Fruit fly (Drosophila melanogaster) whole organism, wandering third instar larva: ENCODE measurements around the gene CG34299.
A peak's percentile ranks its signal among the peaks of the same experiment; 100 is the strongest.

Experiments used
- Abd-B ChIP-seq: fragments of >200 bp; optimal IDR thresholded peaks from 2 replicates; lab custom pipeline; 2017; ENCODE audit warnings: missing biosample characterization, missing genetic modification characterization
- CG32264 ChIP-seq: fragments of 200-800 bp; sonication (Bioruptor generic); optimal IDR thresholded peaks from 2 replicates; lab custom pipeline; 2016; ENCODE audit warnings: missing biosample characterization, missing genetic modification characterization
- CG9705 ChIP-seq: fragments of 200-800 bp; sonication (Bioruptor generic); optimal IDR thresholded peaks from 2 replicates; lab custom pipeline; 2018; ENCODE audit warnings: missing biosample characterization, mild to moderate bottlenecking, missing genetic modification characterization
- CrebA ChIP-seq: fragments of 200-800 bp; sonication (Bioruptor generic); optimal IDR thresholded peaks from 2 replicates; lab custom pipeline; 2016; ENCODE audit warnings: missing biosample characterization, mild to moderate bottlenecking, missing genetic modification characterization, borderline replicate concordance
- Dfd ChIP-seq: fragments of >200 bp; optimal IDR thresholded peaks from 2 replicates; lab custom pipeline; 2017; ENCODE audit warnings: missing biosample characterization, missing genetic modification characterization
- Dif ChIP-seq: fragments of 200-275, 200-300 bp; sonication (Bioruptor generic); optimal IDR thresholded peaks from 2 replicates; lab custom pipeline; 2018; ENCODE audit warnings: missing biosample characterization, missing genetic modification characterization; ENCODE audit not compliant: partially characterized antibody
- GATAd ChIP-seq: sonication (Bioruptor generic); optimal IDR thresholded peaks from 2 replicates; lab custom pipeline; 2016; ENCODE audit warnings: missing biosample characterization, missing genetic modification characterization
- HLH106 ChIP-seq: fragments of 200-800 bp; optimal IDR thresholded peaks from 3 replicates; lab custom pipeline; 2019; ENCODE audit warnings: missing biosample characterization, mild to moderate bottlenecking, missing genetic modification characterization, moderate library complexity
- Hnf4 ChIP-seq: fragments of 200-800 bp; sonication (Bioruptor generic); optimal IDR thresholded peaks from 2 replicates; lab custom pipeline; 2016; ENCODE audit warnings: missing biosample characterization, mild to moderate bottlenecking, missing genetic modification characterization
- Hr78 ChIP-seq: fragments of >200 bp; optimal IDR thresholded peaks from 2 replicates; lab custom pipeline; 2017; ENCODE audit warnings: missing biosample characterization, missing genetic modification characterization
- Hr83 ChIP-seq: fragments of 200-300 bp; sonication (Bioruptor generic); optimal IDR thresholded peaks from 2 replicates; lab custom pipeline; 2016; ENCODE audit warnings: missing biosample characterization, mild to moderate bottlenecking, missing genetic modification characterization, moderate library complexity; ENCODE audit not compliant: poor library complexity, severe bottlenecking
- Jra ChIP-seq: sonication (Bioruptor generic); optimal IDR thresholded peaks from 2 replicates; lab custom pipeline; 2016; ENCODE audit warnings: missing biosample characterization, missing genetic modification characterization
- Mio ChIP-seq: sonication (Bioruptor generic); optimal IDR thresholded peaks from 2 replicates; lab custom pipeline; 2016; ENCODE audit warnings: missing biosample characterization, missing genetic modification characterization
- Myc ChIP-seq: fragments of >200 bp; optimal IDR thresholded peaks from 2 replicates; lab custom pipeline; 2017
- N ChIP-seq: fragments of >200 bp; optimal IDR thresholded peaks from 2 replicates; lab custom pipeline; 2018; ENCODE audit warnings: missing biosample characterization, missing external identifiers, missing genetic modification characterization
- OdsH ChIP-seq: fragments of 200-800 bp; sonication (Bioruptor generic); optimal IDR thresholded peaks from 2 replicates; lab custom pipeline; 2016; ENCODE audit warnings: missing biosample characterization, mild to moderate bottlenecking, missing genetic modification characterization
- Rel ChIP-seq, 2 experiments: fragments of 200-800 bp; sonication (Bioruptor generic) in 1 of 2; optimal IDR thresholded peaks; 2 replicates in 1 of 2; 3 replicates in 1 of 2; lab custom pipeline; 2016 to 2019; ENCODE audit warnings: mild to moderate bottlenecking in 2 of 2, missing biosample characterization in 2 of 2, missing genetic modification characterization in 2 of 2, moderate library complexity in 1 of 2
- Sp1 ChIP-seq: fragments of 200-800 bp; sonication (Bioruptor generic); optimal IDR thresholded peaks from 3 replicates; lab custom pipeline; 2019; ENCODE audit warnings: missing biosample characterization, mild to moderate bottlenecking, missing genetic modification characterization, moderate library complexity
- Vsx2 ChIP-seq: fragments of 200-300, 225-300 bp; sonication (Bioruptor generic); optimal IDR thresholded peaks from 2 replicates; lab custom pipeline; 2018; ENCODE audit warnings: missing biosample characterization, missing genetic modification characterization; ENCODE audit not compliant: partially characterized antibody
- br ChIP-seq: fragments of 200-800 bp; sonication (Bioruptor generic); optimal IDR thresholded peaks from 2 replicates; lab custom pipeline; 2016; ENCODE audit warnings: missing biosample characterization, missing genetic modification characterization
- brk ChIP-seq: fragments of 200-800 bp; sonication (Bioruptor generic); optimal IDR thresholded peaks from 2 replicates; lab custom pipeline; 2016; ENCODE audit warnings: missing biosample characterization, mild to moderate bottlenecking, missing genetic modification characterization
- dl ChIP-seq, 2 experiments: fragments of 175-275, 200-275 bp in 1 of 2; fragments of 200-275 bp in 1 of 2; sonication (Bioruptor generic); optimal IDR thresholded peaks; lab custom pipeline; 2018; ENCODE audit warnings: mild to moderate bottlenecking in 2 of 2, missing biosample characterization in 2 of 2, missing genetic modification characterization in 2 of 2, moderate library complexity in 2 of 2; ENCODE audit not compliant: partially characterized antibody in 2 of 2, insufficient read depth in 1 of 2
- dmrt93B ChIP-seq: fragments of 200-800 bp; sonication (Bioruptor generic); optimal IDR thresholded peaks from 2 replicates; lab custom pipeline; 2018; ENCODE audit warnings: missing biosample characterization, mild to moderate bottlenecking, missing genetic modification characterization
- dsf ChIP-seq: sonication (Bioruptor generic); optimal IDR thresholded peaks from 2 replicates; lab custom pipeline; 2016; ENCODE audit warnings: missing biosample characterization, missing genetic modification characterization, borderline replicate concordance
- ey ChIP-seq: fragments of 200-800 bp; sonication (Bioruptor generic); optimal IDR thresholded peaks from 2 replicates; lab custom pipeline; 2016; ENCODE audit warnings: missing biosample characterization, missing genetic modification characterization
- foxo ChIP-seq, 2 experiments: fragments of 200-800 bp; sonication (Bioruptor generic); optimal IDR thresholded peaks; 2 replicates in 1 of 2; 3 replicates in 1 of 2; lab custom pipeline; 2016 to 2017; ENCODE audit warnings: missing biosample characterization in 2 of 2, missing genetic modification characterization in 2 of 2
- fru ChIP-seq: fragments of 200-800 bp; sonication (Bioruptor generic); optimal IDR thresholded peaks from 3 replicates; lab custom pipeline; 2016; ENCODE audit warnings: missing biosample characterization, mild to moderate bottlenecking, missing genetic modification characterization
- h ChIP-seq: fragments of 200-800 bp; sonication (Bioruptor generic); optimal IDR thresholded peaks from 3 replicates; lab custom pipeline; 2016; ENCODE audit warnings: missing biosample characterization, mild to moderate bottlenecking, missing genetic modification characterization
- jim ChIP-seq: fragments of 175-275, 200-325 bp; sonication (Bioruptor generic); optimal IDR thresholded peaks from 2 replicates; lab custom pipeline; 2016; ENCODE audit warnings: missing biosample characterization, mild to moderate bottlenecking, missing genetic modification characterization
- lola ChIP-seq: fragments of >200 bp; optimal IDR thresholded peaks from 2 replicates; lab custom pipeline; 2017; ENCODE audit warnings: missing biosample characterization, missing genetic modification characterization
- pan ChIP-seq: fragments of >200 bp; optimal IDR thresholded peaks from 2 replicates; lab custom pipeline; 2017
- psq ChIP-seq: fragments of 200-800 bp; sonication (Bioruptor generic); optimal IDR thresholded peaks from 3 replicates; lab custom pipeline; 2017; ENCODE audit warnings: missing biosample characterization, mild to moderate bottlenecking, missing genetic modification characterization, moderate library complexity
- rgr ChIP-seq: fragments of 200-800 bp; sonication (Bioruptor generic); optimal IDR thresholded peaks from 3 replicates; lab custom pipeline; 2016; ENCODE audit warnings: missing biosample characterization, mild to moderate bottlenecking, missing genetic modification characterization
- sage ChIP-seq: fragments of 200-800 bp; sonication (Bioruptor generic); optimal IDR thresholded peaks from 2 replicates; lab custom pipeline; 2016; ENCODE audit warnings: missing biosample characterization, mild to moderate bottlenecking, missing genetic modification characterization
- sv ChIP-seq: fragments of 200-800 bp; sonication (Bioruptor generic); optimal IDR thresholded peaks from 3 replicates; lab custom pipeline; 2016; ENCODE audit warnings: missing biosample characterization, missing genetic modification characterization
- tai ChIP-seq: sonication (Bioruptor generic); optimal IDR thresholded peaks from 2 replicates; lab custom pipeline; 2016; ENCODE audit warnings: missing biosample characterization, missing genetic modification characterization
- usp ChIP-seq: fragments of >200 bp; optimal IDR thresholded peaks from 2 replicates; lab custom pipeline; 2017; ENCODE audit warnings: missing biosample characterization, missing genetic modification characterization
- woc ChIP-seq: sonication (Bioruptor generic); optimal IDR thresholded peaks from 2 replicates; lab custom pipeline; 2016; ENCODE audit warnings: missing biosample characterization, mild to moderate bottlenecking, missing genetic modification characterization

CG34299 gene

dm6 chr3R:30293478-30294122 is 44.2 kb downstream of the CG34299 start (continued):
- TF ChIP-seq foxo (GFP tag; optimal IDR thresholded peaks at IDR 0.05; lab: Kevin White, UChicago) (peak in 1 of 2 experiments; percentile 43), Mio (GFP tag; lab: Kevin White, UChicago) (no peak), br (GFP tag; lab: Kevin White, UChicago) (no peak), Dif (GFP tag; lab: Kevin White, UChicago) (no peak), h (peak; percentile 16), jim (no peak), CG32264 (no peak)

DNA sequence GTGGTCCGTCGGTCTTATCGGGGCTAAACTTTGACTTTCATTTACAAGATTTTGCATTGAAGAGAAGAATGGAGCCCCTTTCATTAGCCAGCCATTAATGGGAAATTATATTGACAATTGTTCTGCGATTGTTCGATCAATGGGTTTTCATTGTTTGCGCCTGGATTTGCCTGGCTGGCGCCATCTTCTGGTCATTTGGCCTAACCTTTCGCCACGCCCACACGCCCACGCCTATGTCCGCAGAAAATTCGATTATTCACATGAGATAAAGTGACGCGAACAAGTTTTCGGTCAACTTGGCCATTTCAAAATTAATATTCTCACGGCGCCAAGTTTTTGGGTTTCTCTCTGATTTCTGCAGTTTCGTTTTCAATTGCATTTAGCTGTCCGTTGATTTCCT is 45.2 kb downstream of the CG34299 start:
- TF ChIP-seq jim (no peak), Dfd (GFP tag; lab: Kevin White, UChicago) (no peak), brk (no peak), lola (GFP tag; lab: Kevin White, UChicago) (no peak), woc (GFP tag; lab: Kevin White, UChicago) (no peak), Mio (GFP tag; lab: Kevin White, UChicago) (no peak), usp (no peak), Dif (GFP tag; lab: Kevin White, UChicago) (no peak), dl (GFP tag; optimal IDR thresholded peaks at IDR 0.05; lab: Kevin White, UChicago; ENCODE audit: insufficient read depth in 1 of 2, partially characterized antibody in 2 of 2) (no peak), foxo (GFP tag; optimal IDR thresholded peaks at IDR 0.05; lab: Kevin White, UChicago) (no peak), fru (GFP tag; lab: Kevin White, UChicago) (no peak), Vsx2 (GFP tag; lab: Kevin White, UChicago) (no peak), Abd-B (GFP tag; lab: Kevin White, UChicago) (no peak), pan (no peak), Jra (GFP tag; lab: Kevin White, UChicago) (no peak)

DNA sequence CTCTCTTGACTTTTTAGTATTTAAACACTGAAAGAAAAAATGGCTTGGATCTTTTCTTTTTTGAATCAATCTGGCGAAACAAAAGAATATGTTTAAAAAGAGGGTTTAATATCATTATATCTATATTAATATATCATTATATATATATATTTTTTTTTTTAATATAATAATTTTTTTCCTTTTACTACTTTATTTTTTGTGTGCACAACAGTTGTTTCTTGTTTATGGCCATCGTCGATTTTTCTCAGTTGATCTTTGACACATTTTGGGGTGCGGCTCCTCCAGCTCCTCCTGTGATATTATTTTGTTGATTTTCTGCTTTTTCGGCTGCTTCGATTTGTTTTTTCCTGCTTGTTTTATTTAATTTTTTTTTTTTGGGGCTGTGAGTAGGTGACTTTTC is 45.6 kb downstream of the CG34299 start:
- TF ChIP-seq Dif (GFP tag; lab: Kevin White, UChicago) (no peak), psq (GFP tag; lab: Kevin White, UChicago) (peak; percentile 77), dsf (no peak), OdsH (GFP tag; lab: Kevin White, UChicago) (peak; percentile 27), N (GFP tag; lab: Kevin White, UChicago) (no peak), Sp1 (GFP tag; lab: Kevin White, UChicago) (peak; percentile 10), lola (GFP tag; lab: Kevin White, UChicago) (no peak), HLH106 (peak; percentile 6), CG32264 (no peak), rgr (GFP tag; lab: Kevin White, UChicago) (peak; percentile 3), fru (GFP tag; lab: Kevin White, UChicago) (peak; percentile 24), woc (GFP tag; lab: Kevin White, UChicago) (no peak)
- TF ChIP-seq, all 38 proteins: peak for 6

dm6 chr3R:30296035-30296434 is 46.7 kb downstream of the CG34299 start:
- TF ChIP-seq Abd-B (GFP tag; lab: Kevin White, UChicago) (no peak), rgr (GFP tag; lab: Kevin White, UChicago) (peak; percentile 95), foxo (GFP tag; optimal IDR thresholded peaks at IDR 0.05; lab: Kevin White, UChicago) (peak in 1 of 2 experiments; percentile 88), Dif (GFP tag; lab: Kevin White, UChicago) (no peak), dsf (peak; percentile 50), ey (GFP tag; lab: Kevin White, UChicago) (peak; percentile 83), Hnf4 (GFP tag; lab: Kevin White, UChicago) (peak; percentile 86), fru (GFP tag; lab: Kevin White, UChicago) (peak; percentile 87), usp (no peak), br (GFP tag; lab: Kevin White, UChicago) (peak; percentile 85), sage (peak; percentile 84), Hr83 (GFP tag; lab: Kevin White, UChicago) (no peak), dl (GFP tag; optimal IDR thresholded peaks at IDR 0.05; lab: Kevin White, UChicago; ENCODE audit: insufficient read depth in 1 of 2, partially characterized antibody in 2 of 2) (no peak), Vsx2 (GFP tag; lab: Kevin White, UChicago) (no peak), Sp1 (GFP tag; lab: Kevin White, UChicago) (peak; percentile 83), brk (peak; percentile 77), Jra (GFP tag; lab: Kevin White, UChicago) (peak; percentile 51), pan (no peak), Myc (no peak), tai (GFP tag; lab: Kevin White, UChicago) (peak; percentile 73), jim (no peak), N (GFP tag; lab: Kevin White, UChicago) (no peak), dmrt93B (GFP tag; lab: Kevin White, UChicago) (peak; percentile 77), woc (GFP tag; lab: Kevin White, UChicago) (peak; percentile 43), h (peak; percentile 91), sv (GFP tag; lab: Kevin White, UChicago) (peak; percentile 63), CG32264 (peak; percentile 60), CrebA (GFP tag; lab: Kevin White, UChicago) (no peak), CG9705 (peak; percentile 37), Rel (GFP tag; optimal IDR thresholded peaks at IDR 0.05; lab: Kevin White, UChicago) (peak; percentile 61), Rel (tag; optimal IDR thresholded peaks at IDR 0.05; lab: Kevin White, UChicago) (peak; percentile 17), GATAd (peak; percentile 40), Dfd (GFP tag; lab: Kevin White, UChicago) (peak; percentile 44), Hr78 (GFP tag; lab: Kevin White, UChicago) (no peak), psq (GFP tag; lab: Kevin White, UChicago) (peak; percentile 82), OdsH (GFP tag; lab: Kevin White, UChicago) (peak; percentile 87)
